Fruit fly (Drosophila melanogaster) whole organism, adult: Measurements from ENCODE around the gene Pak.

Experiments
- CG33017 ChIP-seq: fragments of 200-800 bp; sonication (Bioruptor generic); optimal IDR thresholded peaks from 2 replicates; lab custom pipeline; 2018; ENCODE audit warnings: missing biosample characterization, mild to moderate bottlenecking, missing genetic modification characterization, moderate library complexity
- CG7101 ChIP-seq: fragments of 200-800 bp; sonication (Bioruptor generic); optimal IDR thresholded peaks from 2 replicates; lab custom pipeline; 2018; ENCODE audit warnings: missing biosample characterization, mild to moderate bottlenecking, missing genetic modification characterization, moderate library complexity
- ovo ChIP-seq: fragments of 200-800 bp; sonication (Bioruptor generic); optimal IDR thresholded peaks from 2 replicates; lab custom pipeline; 2016; ENCODE audit warnings: missing biosample characterization, missing genetic modification characterization
- pad ChIP-seq: fragments of 200-800 bp; sonication (Bioruptor generic); optimal IDR thresholded peaks from 3 replicates; lab custom pipeline; 2017; ENCODE audit warnings: missing biosample characterization, missing genetic modification characterization, mild to moderate bottlenecking, moderate library complexity, missing genetic modification reagents

dm6 chr3R:6345814-6346213 lies 4.9 kb upstream of the Pak start, which contains the start of the genes SmD2 and CG18048:
- TF ChIP-seq ovo (GFP tag; lab: Kevin White, UChicago) (no peak), CG33017 (tag; lab: Kevin White, UChicago) (no peak), pad (no peak), CG7101 (no peak)
